Worm (Caenorhabditis elegans): ENCODE measurements around the gene plg-1.

The plg-1 gene

ce11 chrIII:8851961-8852360, at the start of gene plg-1:
TSS of gene plg-1 (plus strand) at chrIII:8852261.
- TF ChIP-seq unc-39 (tag; optimal IDR thresholded peaks at IDR 0.05) = no peak
- no peak for TF ChIP-seq nhr-21 (tag; optimal IDR thresholded peaks at IDR 0.05)
- TF ChIP-seq nhr-25 (tag; optimal IDR thresholded peaks at IDR 0.05) = no peak
- no peak for TF ChIP-seq peb-1 (tag; optimal IDR thresholded peaks at IDR 0.05)
- TF ChIP-seq mbf-1 (tag; optimal IDR thresholded peaks at IDR 0.05) = no peak
- TF ChIP-seq mab-5 (tag; optimal IDR thresholded peaks at IDR 0.05) = no peak
- TF ChIP-seq nhr-12 (tag; optimal IDR thresholded peaks at IDR 0.05) = no peak
- no peak for TF ChIP-seq lin-13 (GFP tag; optimal IDR thresholded peaks at IDR 0.05)
- no peak for TF ChIP-seq C34F6.9 (tag; optimal IDR thresholded peaks at IDR 0.05)
- TF ChIP-seq ceh-82 (tag; optimal IDR thresholded peaks at IDR 0.05) = no peak
- no peak for TF ChIP-seq sem-4 (tag; optimal IDR thresholded peaks at IDR 0.05)
- TF ChIP-seq snpc-4 (tag; optimal IDR thresholded peaks at IDR 0.05) = no peak
- TF ChIP-seq nhr-10 (tag; optimal IDR thresholded peaks at IDR 0.05) = no peak
- no peak for TF ChIP-seq nhr-6 (tag; optimal IDR thresholded peaks at IDR 0.05)
- TF ChIP-seq ztf-1 (GFP tag; conservative IDR thresholded peaks at IDR 0.05) = no peak

- TF ChIP-seq ztf-1 (GFP tag; conservative IDR thresholded peaks at IDR 0.05) = no peak
- no peak for TF ChIP-seq R02D3.7 (tag; optimal IDR thresholded peaks at IDR 0.05)
- no peak for TF ChIP-seq nhr-237 (tag; optimal IDR thresholded peaks at IDR 0.05)
- TF ChIP-seq ama-1 (optimal IDR thresholded peaks at IDR 0.05) = no peak
- no peak for TF ChIP-seq nhr-12 (tag; optimal IDR thresholded peaks at IDR 0.05)
- TF ChIP-seq unc-39 (tag; optimal IDR thresholded peaks at IDR 0.05) = no peak
- TF ChIP-seq nhr-6 (tag; optimal IDR thresholded peaks at IDR 0.05) = no peak
- no peak for TF ChIP-seq sem-4 (tag; optimal IDR thresholded peaks at IDR 0.05)
- no peak for TF ChIP-seq snpc-4 (tag; optimal IDR thresholded peaks at IDR 0.05)
- TF ChIP-seq sma-3 (GFP tag; optimal IDR thresholded peaks at IDR 0.05) = no peak
- TF ChIP-seq F13H6.1 (tag; optimal IDR thresholded peaks at IDR 0.05) = no peak
These were observed 46.2 kb upstream of the plg-1 start for ce11 chrIII:8805815-8806214.

DNA sequence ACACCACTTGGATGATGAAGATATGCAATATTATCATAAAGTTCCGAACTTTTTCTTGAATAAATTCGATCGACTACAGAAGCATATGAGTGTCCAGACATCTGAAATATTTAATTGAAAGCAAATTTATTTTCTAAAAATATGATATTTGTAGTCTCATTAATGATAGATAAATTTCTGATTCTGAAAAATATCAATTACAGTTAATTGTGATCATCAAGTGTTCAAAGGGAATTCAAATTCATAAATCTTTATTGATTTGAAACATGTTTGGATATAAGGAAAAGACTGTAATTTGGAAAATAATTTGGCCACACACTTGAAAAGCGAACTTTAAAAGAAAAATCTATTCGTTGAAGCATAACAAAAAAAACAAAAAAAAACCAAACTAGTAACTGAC, 44.8 kb upstream of the plg-1 start, which contains the start of gene F54F2.7:
Gene F54F2.7, minus strand, starts transcription at position 101 of the 400 bp plus-strand sequence.
- no peak for TF ChIP-seq lin-11 (tag; optimal IDR thresholded peaks at IDR 0.05)
- TF ChIP-seq mdl-1 (tag; optimal IDR thresholded peaks at IDR 0.05) = no peak
- TF ChIP-seq ama-1 (optimal IDR thresholded peaks at IDR 0.05) = no peak
- TF ChIP-seq ztf-1 (GFP tag; conservative IDR thresholded peaks at IDR 0.05) = no peak
- no peak for TF ChIP-seq fos-1 (tag; optimal IDR thresholded peaks at IDR 0.05)
- no peak for TF ChIP-seq nhr-21 (tag; optimal IDR thresholded peaks at IDR 0.05)
- TF ChIP-seq nhr-25 (tag; optimal IDR thresholded peaks at IDR 0.05) = no peak
- no peak for TF ChIP-seq elt-3 (tag; optimal IDR thresholded peaks at IDR 0.05)
- TF ChIP-seq ztf-11 (tag; optimal IDR thresholded peaks at IDR 0.05) = no peak
- no peak for TF ChIP-seq unc-39 (tag; optimal IDR thresholded peaks at IDR 0.05)

ce11 chrIII:8809245-8809971, 42.7 kb upstream of the plg-1 start, which contains the start of gene prx-19:
TSS of gene prx-19 (minus strand) at chrIII:8809295.
- no peak for TF ChIP-seq lin-11 (tag; optimal IDR thresholded peaks at IDR 0.05)
- no peak for TF ChIP-seq zag-1 (tag; optimal IDR thresholded peaks at IDR 0.05)
- TF ChIP-seq nhr-77 (tag; optimal IDR thresholded peaks at IDR 0.05) = no peak
- TF ChIP-seq R02D3.7 (tag; optimal IDR thresholded peaks at IDR 0.05) = no peak
- TF ChIP-seq blmp-1 (tag; optimal IDR thresholded peaks at IDR 0.05; ENCODE audit: insufficient read depth) = no peak
- no peak for TF ChIP-seq dmd-4 (tag; optimal IDR thresholded peaks at IDR 0.05)
- TF ChIP-seq snpc-4 (tag; optimal IDR thresholded peaks at IDR 0.05) = no peak
- TF ChIP-seq ceh-16 (tag; optimal IDR thresholded peaks at IDR 0.05) = no peak
- TF ChIP-seq mab-5 (tag; optimal IDR thresholded peaks at IDR 0.05) = no peak
- no peak for TF ChIP-seq fos-1 (tag; optimal IDR thresholded peaks at IDR 0.05)
- no peak for TF ChIP-seq nhr-237 (tag; optimal IDR thresholded peaks at IDR 0.05)
- TF ChIP-seq elt-1 (tag; optimal IDR thresholded peaks at IDR 0.05) = no peak
- no peak for TF ChIP-seq ztf-1 (GFP tag; conservative IDR thresholded peaks at IDR 0.05)
- TF ChIP-seq lin-39 (tag; optimal IDR thresholded peaks at IDR 0.05) = no peak
- no peak for TF ChIP-seq skn-1 (tag; optimal IDR thresholded peaks at IDR 0.05)
- no peak for TF ChIP-seq mdl-1 (tag; optimal IDR thresholded peaks at IDR 0.05)
- peak; percentile 73 for TF ChIP-seq nhr-129 (tag; optimal IDR thresholded peaks at IDR 0.05)
- TF ChIP-seq nhr-6 (tag; optimal IDR thresholded peaks at IDR 0.05) = no peak
- no peak for TF ChIP-seq elt-3 (tag; optimal IDR thresholded peaks at IDR 0.05)
- no peak for TF ChIP-seq peb-1 (tag; optimal IDR thresholded peaks at IDR 0.05)
- TF ChIP-seq nhr-21 (tag; optimal IDR thresholded peaks at IDR 0.05) = no peak
- TF ChIP-seq alr-1 (tag; optimal IDR thresholded peaks at IDR 0.05) = no peak
- TF ChIP-seq ceh-82 (tag; optimal IDR thresholded peaks at IDR 0.05) = no peak
- no peak for TF ChIP-seq egl-27 (tag; optimal IDR thresholded peaks at IDR 0.05)
- peak; percentile 39 for TF ChIP-seq sma-9 (GFP tag; optimal IDR thresholded peaks at IDR 0.05)
- TF ChIP-seq sma-9 (tag; optimal IDR thresholded peaks at IDR 0.05) = no peak
- TF ChIP-seq aly-2 (tag; optimal IDR thresholded peaks at IDR 0.05) = no peak
- no peak for TF ChIP-seq nhr-11 (tag; optimal IDR thresholded peaks at IDR 0.05)
- peak; percentile 1 for TF ChIP-seq nhr-25 (tag; optimal IDR thresholded peaks at IDR 0.05)
- no peak for TF ChIP-seq Y55F3AM.14 (GFP tag; optimal IDR thresholded peaks at IDR 0.05)
- peak; percentile 7 for TF ChIP-seq ama-1 (optimal IDR thresholded peaks at IDR 0.05)
- TF ChIP-seq unc-39 (tag; optimal IDR thresholded peaks at IDR 0.05) = no peak
- TF ChIP-seq unc-55 (GFP tag; optimal IDR thresholded peaks at IDR 0.05) = peak; percentile 79
- TF ChIP-seq ztf-11 (tag; optimal IDR thresholded peaks at IDR 0.05) = no peak
- TF ChIP-seq sma-3 (GFP tag; optimal IDR thresholded peaks at IDR 0.05) = peak; percentile 19
- TF ChIP-seq C34F6.9 (tag; optimal IDR thresholded peaks at IDR 0.05) = peak; percentile 62
- peak; percentile 92 for TF ChIP-seq gmeb-1 (tag; optimal IDR thresholded peaks at IDR 0.05)
- TF ChIP-seq nhr-10 (tag; optimal IDR thresholded peaks at IDR 0.05) = no peak
- TF ChIP-seq F13H6.1 (tag; optimal IDR thresholded peaks at IDR 0.05) = peak; percentile 43
